Fruit fly (Drosophila melanogaster): ENCODE results near the gene Galk.

- TF ChIP-seq Myc (optimal IDR thresholded peaks at IDR 0.05) (no peak), h (optimal IDR thresholded peaks at IDR 0.05) (no peak), psq (optimal IDR thresholded peaks at IDR 0.05) (no peak)
Observed at dm6 chr3L:8950955-8951354, 34.9 kb downstream of the Galk start.

Measured in Kc167 (cell line).